Fruit fly (Drosophila melanogaster): ENCODE results near the gene CG14043.
A peak's percentile ranks its signal among the peaks of the same experiment; 100 is the strongest.

CG14043 gene

dm6 chr2L:4979138-4979537 lies 7.6 kb downstream of the CG14043 start, which contains the start of gene CG8891:
Gene CG8891 (minus strand): TSS chr2L:4979379.
- no peak for TF ChIP-seq rgr (GFP tag; optimal IDR thresholded peaks at IDR 0.05)
- no peak for TF ChIP-seq CG32264 (GFP tag; optimal IDR thresholded peaks at IDR 0.05)
- TF ChIP-seq Abd-B (GFP tag; optimal IDR thresholded peaks at IDR 0.05), result no peak
- TF ChIP-seq tai (GFP tag; optimal IDR thresholded peaks at IDR 0.05), result no peak
- no peak for TF ChIP-seq jim (GFP tag; optimal IDR thresholded peaks at IDR 0.05)
- no peak for TF ChIP-seq usp (GFP tag; optimal IDR thresholded peaks at IDR 0.05)
- TF ChIP-seq Sp1 (GFP tag; optimal IDR thresholded peaks at IDR 0.05), result no peak
- no peak for TF ChIP-seq foxo (GFP tag; optimal IDR thresholded peaks at IDR 0.05)
- no peak for TF ChIP-seq sv (GFP tag; optimal IDR thresholded peaks at IDR 0.05)
- no peak for TF ChIP-seq dsf (GFP tag; optimal IDR thresholded peaks at IDR 0.05; ENCODE audit: borderline replicate concordance)
- TF ChIP-seq Dif (GFP tag; optimal IDR thresholded peaks at IDR 0.05; ENCODE audit: partially characterized antibody), result no peak
- no peak for TF ChIP-seq Rel (GFP tag; optimal IDR thresholded peaks at IDR 0.05)
- TF ChIP-seq Rel (tag; optimal IDR thresholded peaks at IDR 0.05), result no peak
- TF ChIP-seq woc (GFP tag; optimal IDR thresholded peaks at IDR 0.05), result no peak
- no peak for TF ChIP-seq N (GFP tag; optimal IDR thresholded peaks at IDR 0.05)
- TF ChIP-seq ey (GFP tag; optimal IDR thresholded peaks at IDR 0.05), result no peak
- no peak for TF ChIP-seq Vsx2 (GFP tag; optimal IDR thresholded peaks at IDR 0.05; ENCODE audit: partially characterized antibody)
- TF ChIP-seq Hnf4 (GFP tag; optimal IDR thresholded peaks at IDR 0.05), result no peak
- TF ChIP-seq br (GFP tag; optimal IDR thresholded peaks at IDR 0.05), result no peak
- no peak for TF ChIP-seq CG9705 (GFP tag; optimal IDR thresholded peaks at IDR 0.05)

DNA sequence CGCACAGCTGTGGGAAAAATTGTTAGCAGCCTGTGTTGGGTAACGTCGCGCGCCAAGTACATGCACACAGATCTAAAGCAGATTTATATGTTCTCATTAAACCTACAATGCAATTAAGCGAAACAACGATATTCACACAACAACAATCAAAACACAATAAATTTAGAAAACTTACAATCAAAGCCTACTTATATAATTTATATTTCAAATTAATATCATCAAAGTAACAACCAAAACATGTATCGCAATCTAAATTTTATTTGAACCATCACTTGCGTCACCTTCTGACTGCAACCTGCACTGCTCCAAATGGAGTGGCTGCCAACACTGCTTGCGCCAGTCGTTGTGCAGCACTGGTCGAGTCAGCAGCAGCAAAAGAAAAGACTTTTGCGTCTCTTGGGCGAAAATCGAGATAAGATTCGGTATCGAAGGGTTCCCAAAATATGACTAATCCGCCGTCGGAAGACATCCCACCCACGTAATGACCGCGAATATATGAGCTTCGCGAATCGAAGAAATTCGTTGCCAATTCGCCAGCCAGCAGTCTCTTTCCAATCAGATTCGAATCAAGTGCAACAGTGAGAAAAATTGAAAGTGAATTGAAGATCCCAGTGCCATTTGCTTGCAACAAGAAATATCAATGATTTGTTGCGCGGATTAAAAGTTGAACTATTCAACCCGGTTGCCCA lies 9.9 kb downstream of the CG14043 start, which contains the start of the genes CG8892 and CG34126:
Gene CG8892, minus strand, starts transcription at position 315 of the 689 bp plus-strand sequence.
Gene CG34126, plus strand, starts transcription at position 337 of the 689 bp plus-strand sequence.
- peak; percentile 98 for TF ChIP-seq Hnf4 (GFP tag; optimal IDR thresholded peaks at IDR 0.05)
- no peak for TF ChIP-seq pan (optimal IDR thresholded peaks at IDR 0.05)
- peak; percentile 97 for TF ChIP-seq OdsH (GFP tag; optimal IDR thresholded peaks at IDR 0.05)
- TF ChIP-seq Abd-B (GFP tag; optimal IDR thresholded peaks at IDR 0.05), result no peak
- peak; percentile 99 for TF ChIP-seq HLH106 (tag; optimal IDR thresholded peaks at IDR 0.05)
- no peak for TF ChIP-seq lola (GFP tag; optimal IDR thresholded peaks at IDR 0.05)
- TF ChIP-seq Jra (GFP tag; optimal IDR thresholded peaks at IDR 0.05), result peak; percentile 97
- peak; percentile 94 for TF ChIP-seq GATAd (GFP tag; optimal IDR thresholded peaks at IDR 0.05)
- no peak for TF ChIP-seq Dif (GFP tag; optimal IDR thresholded peaks at IDR 0.05; ENCODE audit: partially characterized antibody)
- TF ChIP-seq CrebA (GFP tag; optimal IDR thresholded peaks at IDR 0.05; ENCODE audit: borderline replicate concordance), result no peak
- TF ChIP-seq br (GFP tag; optimal IDR thresholded peaks at IDR 0.05), result peak; percentile 98
- peak; percentile 97 for TF ChIP-seq psq (GFP tag; optimal IDR thresholded peaks at IDR 0.05)
- TF ChIP-seq Rel (GFP tag; optimal IDR thresholded peaks at IDR 0.05), result peak; percentile 89
- peak; percentile 87 for TF ChIP-seq Rel (tag; optimal IDR thresholded peaks at IDR 0.05)
- peak; percentile 99 for TF ChIP-seq sv (GFP tag; optimal IDR thresholded peaks at IDR 0.05)
- TF ChIP-seq dl (GFP tag; optimal IDR thresholded peaks at IDR 0.05; ENCODE audit: insufficient read depth in 1 of 2, partially characterized antibody in 2 of 2), result no peak
- TF ChIP-seq usp (GFP tag; optimal IDR thresholded peaks at IDR 0.05), result no peak
- peak; percentile 95 for TF ChIP-seq brk (GFP tag; optimal IDR thresholded peaks at IDR 0.05)
- peak; percentile 91 for TF ChIP-seq sage (GFP tag; optimal IDR thresholded peaks at IDR 0.05)
- TF ChIP-seq Mio (GFP tag; optimal IDR thresholded peaks at IDR 0.05), result peak; percentile 92
- TF ChIP-seq Dfd (GFP tag; optimal IDR thresholded peaks at IDR 0.05), result no peak
- peak; percentile 98 for TF ChIP-seq woc (GFP tag; optimal IDR thresholded peaks at IDR 0.05)
- no peak for TF ChIP-seq Hr78 (GFP tag; optimal IDR thresholded peaks at IDR 0.05)
- TF ChIP-seq h (GFP tag; optimal IDR thresholded peaks at IDR 0.05), result peak; percentile 98
- TF ChIP-seq tai (GFP tag; optimal IDR thresholded peaks at IDR 0.05), result no peak
- peak; percentile 91 to 99 for TF ChIP-seq foxo (GFP tag; optimal IDR thresholded peaks at IDR 0.05)
- TF ChIP-seq dsf (GFP tag; optimal IDR thresholded peaks at IDR 0.05; ENCODE audit: borderline replicate concordance), result peak; percentile 95
- peak; percentile 98 for TF ChIP-seq rgr (GFP tag; optimal IDR thresholded peaks at IDR 0.05)
- TF ChIP-seq CG32264 (GFP tag; optimal IDR thresholded peaks at IDR 0.05), result peak; percentile 93
- TF ChIP-seq jim (GFP tag; optimal IDR thresholded peaks at IDR 0.05), result peak; percentile 93
- TF ChIP-seq Sp1 (GFP tag; optimal IDR thresholded peaks at IDR 0.05), result peak; percentile 97
- TF ChIP-seq dmrt93B (GFP tag; optimal IDR thresholded peaks at IDR 0.05), result peak; percentile 99
- TF ChIP-seq Vsx2 (GFP tag; optimal IDR thresholded peaks at IDR 0.05; ENCODE audit: partially characterized antibody), result no peak
- TF ChIP-seq fru (GFP tag; optimal IDR thresholded peaks at IDR 0.05), result peak; percentile 98
- peak; percentile 98 for TF ChIP-seq CG9705 (GFP tag; optimal IDR thresholded peaks at IDR 0.05)
- TF ChIP-seq Hr83 (GFP tag; optimal IDR thresholded peaks at IDR 0.05; ENCODE audit: poor library complexity, severe bottlenecking), result peak; percentile 97
- no peak for TF ChIP-seq N (GFP tag; optimal IDR thresholded peaks at IDR 0.05)
- peak; percentile 62 for TF ChIP-seq Myc (optimal IDR thresholded peaks at IDR 0.05)
- TF ChIP-seq ey (GFP tag; optimal IDR thresholded peaks at IDR 0.05), result peak; percentile 97
